Fruit fly (Drosophila melanogaster): ENCODE data around the gene Cubn2.
A peak's percentile ranks its signal among the peaks of the same experiment; 100 is the strongest.

The Cubn2 gene

DNA sequence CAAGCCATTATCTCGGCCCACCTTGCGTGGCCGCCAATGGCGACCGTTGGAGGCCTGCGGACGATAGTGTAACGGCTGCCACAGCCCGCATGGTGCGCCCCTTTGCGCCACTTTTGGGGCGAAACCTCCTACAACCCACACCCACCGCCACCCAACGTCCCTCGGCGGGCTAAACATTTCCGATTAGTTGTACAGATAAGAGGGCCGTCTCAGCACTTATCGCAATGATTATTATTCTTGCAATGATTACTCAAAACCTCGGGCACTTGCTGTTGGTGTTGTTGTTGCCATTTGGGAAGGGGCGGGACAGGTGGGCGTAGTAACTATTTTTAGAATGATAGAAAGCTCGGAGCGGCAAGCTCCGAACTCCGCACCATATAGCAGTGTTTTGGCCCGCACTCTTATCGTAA, 41.9 kb downstream of the Cubn2 start (continued):
- TF ChIP-seq Nf-YA (GFP tag; IDR thresholded peaks at IDR 0.05), result no peak
- TF ChIP-seq pros (GFP tag; optimal IDR thresholded peaks at IDR 0.05), result peak; percentile 68
- no peak for TF ChIP-seq CG5245 (GFP tag; optimal IDR thresholded peaks at IDR 0.05)
- TF ChIP-seq Hr3 (GFP tag; optimal IDR thresholded peaks at IDR 0.05), result no peak
- TF ChIP-seq pum (GFP tag; optimal IDR thresholded peaks at IDR 0.05), result no peak
- no peak for TF ChIP-seq Fer2 (tag; optimal IDR thresholded peaks at IDR 0.05)
- no peak for TF ChIP-seq vfl (GFP tag; optimal IDR thresholded peaks at IDR 0.05)
- TF ChIP-seq CG6272 (GFP tag; IDR thresholded peaks at IDR 0.05), result no peak
- TF ChIP-seq CG43689 (GFP tag; IDR thresholded peaks at IDR 0.05), result no peak
- no peak for TF ChIP-seq D (optimal IDR thresholded peaks at IDR 0.05)
- no peak for TF ChIP-seq D (GFP tag; optimal IDR thresholded peaks at IDR 0.05)
- TF ChIP-seq ap (GFP tag; IDR thresholded peaks at IDR 0.05), result no peak
- TF ChIP-seq Dip2 (GFP tag; IDR thresholded peaks at IDR 0.05), result no peak
- TF ChIP-seq pan (optimal IDR thresholded peaks at IDR 0.05), result no peak
- no peak for TF ChIP-seq pan (GFP tag; optimal IDR thresholded peaks at IDR 0.05 in 1 of 2, IDR thresholded peaks at IDR 0.05 in 1 of 2)
- TF ChIP-seq Dref (GFP tag; IDR thresholded peaks at IDR 0.05), result no peak
- peak; percentile 99 for TF ChIP-seq exex (tag; optimal IDR thresholded peaks at IDR 0.05)
- TF ChIP-seq kni (GFP tag; optimal IDR thresholded peaks at IDR 0.05), result no peak
- TF ChIP-seq zfh2 (GFP tag; optimal IDR thresholded peaks at IDR 0.05), result no peak
- no peak for TF ChIP-seq CG9437 (GFP tag; optimal IDR thresholded peaks at IDR 0.05)
- no peak for TF ChIP-seq Blimp-1 (GFP tag; optimal IDR thresholded peaks at IDR 0.05)
- no peak for TF ChIP-seq mam (GFP tag; optimal IDR thresholded peaks at IDR 0.05)
- TF ChIP-seq gt (GFP tag; IDR thresholded peaks at IDR 0.05), result no peak
- TF ChIP-seq tup (GFP tag; optimal IDR thresholded peaks at IDR 0.05), result no peak
- no peak for TF ChIP-seq YL-1 (GFP tag; optimal IDR thresholded peaks at IDR 0.05)
- no peak for TF ChIP-seq CG10979 (tag; optimal IDR thresholded peaks at IDR 0.05)
- TF ChIP-seq Nf-YC (tag; optimal IDR thresholded peaks at IDR 0.05), result peak; percentile 67
- TF ChIP-seq onecut (GFP tag; IDR thresholded peaks at IDR 0.05), result no peak
- peak; percentile 100 for TF ChIP-seq grn (GFP tag; optimal IDR thresholded peaks at IDR 0.05)
- TF ChIP-seq ken (GFP tag; IDR thresholded peaks at IDR 0.05), result no peak
- no peak for TF ChIP-seq PHDP (tag; optimal IDR thresholded peaks at IDR 0.05)
- TF ChIP-seq Atf6 (GFP tag; IDR thresholded peaks at IDR 0.05), result 0 out of 2 replicates have a peak, but pooled peaks have one; percentile 12
- no peak for TF ChIP-seq CG17802 (tag; optimal IDR thresholded peaks at IDR 0.05)
- no peak for TF ChIP-seq CG3847 (GFP tag; IDR thresholded peaks at IDR 0.05)
- no peak for TF ChIP-seq CG3281 (GFP tag; optimal IDR thresholded peaks at IDR 0.05)
- TF ChIP-seq CG13775 (GFP tag; optimal IDR thresholded peaks at IDR 0.05), result no peak
- TF ChIP-seq Atf-2 (GFP tag; optimal IDR thresholded peaks at IDR 0.05), result no peak
- TF ChIP-seq stwl (tag; optimal IDR thresholded peaks at IDR 0.05), result no peak
- TF ChIP-seq Abd-B (GFP tag; optimal IDR thresholded peaks at IDR 0.05), result no peak
- no peak for TF ChIP-seq CG4424 (GFP tag; optimal IDR thresholded peaks at IDR 0.05)
- no peak for TF ChIP-seq CG11504 (tag; optimal IDR thresholded peaks at IDR 0.05)
- no peak for TF ChIP-seq CG4854 (GFP tag; optimal IDR thresholded peaks at IDR 0.05)
- no peak for TF ChIP-seq D19A (tag; optimal IDR thresholded peaks at IDR 0.05)
- TF ChIP-seq HLH4C (GFP tag; IDR thresholded peaks at IDR 0.05; ENCODE audit: partially characterized antibody), result 0 out of 3 replicates have a peak, but pooled peaks have one; percentile 33
- no peak for TF ChIP-seq Aef1 (GFP tag; IDR thresholded peaks at IDR 0.05)
- TF ChIP-seq gcm2 (GFP tag; optimal IDR thresholded peaks at IDR 0.05), result no peak
- TF ChIP-seq lab (GFP tag; optimal IDR thresholded peaks at IDR 0.05), result peak; percentile 85
- no peak for TF ChIP-seq prd (optimal IDR thresholded peaks at IDR 0.05)
- no peak for TF ChIP-seq prd (GFP tag; IDR thresholded peaks at IDR 0.05)
- TF ChIP-seq CG17328 (GFP tag; IDR thresholded peaks at IDR 0.05), result no peak
- peak; percentile 24 for TF ChIP-seq CG2678 (tag; optimal IDR thresholded peaks at IDR 0.05)
- no peak for TF ChIP-seq CG15696 (tag; optimal IDR thresholded peaks at IDR 0.05)
- TF ChIP-seq hth (optimal IDR thresholded peaks at IDR 0.05), result no peak
